Worm (Caenorhabditis elegans) whole organism, early embryonic: Measurements from ENCODE around the gene mlc-2.
"Not testable (repeated sequence)": the region's sequence is repeated elsewhere in the genome, so short reads cannot be mapped to it uniquely, and the experiment has no call there.

ENCODE experiments used
- ama-1 ChIP-seq: fragments of 150-350 bp; optimal IDR thresholded peaks from 2 replicates; lab custom pipeline; 2014
- ceh-13 ChIP-seq: fragments of 200-800 bp; sonication (Bioruptor generic); optimal IDR thresholded peaks from 2 replicates; lab custom pipeline; 2018; ENCODE audit warnings: mild to moderate bottlenecking, missing genetic modification characterization, missing compliant biosample characterization
- hmg-4 ChIP-seq: fragments of 200-800 bp; sonication (Bioruptor generic); optimal IDR thresholded peaks from 2 replicates; lab custom pipeline; 2018; ENCODE audit warnings: mild to moderate bottlenecking, missing genetic modification characterization, missing compliant biosample characterization
- tra-4 ChIP-seq: sonication (generic microtip); optimal IDR thresholded peaks from 2 replicates; lab custom pipeline; 2017; ENCODE audit warnings: missing genetic modification characterization, missing compliant biosample characterization

DNA sequence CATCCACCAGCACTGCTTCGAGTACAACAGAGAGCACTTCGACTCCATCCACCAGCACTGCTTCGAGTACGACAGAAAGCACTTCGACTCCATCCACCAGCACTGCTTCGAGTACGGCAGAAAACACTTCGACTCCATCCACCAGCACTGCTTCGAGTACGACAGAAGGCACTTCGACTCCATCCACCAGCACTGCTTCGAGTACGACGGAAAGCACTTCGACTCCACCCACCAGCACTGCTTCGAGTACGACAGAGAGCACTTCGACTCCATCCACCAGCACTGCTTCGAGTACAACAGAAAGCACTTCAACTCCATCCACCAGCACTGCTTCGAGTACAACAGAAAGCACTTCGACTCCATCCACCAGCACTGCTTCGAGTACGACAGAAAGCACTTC, 11.7 kb downstream of the mlc-2 start:
- TF ChIP-seq ama-1 (lab: Kevin White, UChicago); tra-4 (tag; lab: Kevin White, UChicago); ceh-13 (GFP tag; lab: Kevin White, UChicago); hmg-4 (GFP tag; lab: Kevin White, UChicago): not testable (repeated sequence)
